In genomic region chr3L:18625786-18626185, dm6 we compare ENCODE assay signal across 1 fruit fly cellular context.
A peak's percentile ranks its signal among the peaks of the same experiment; 100 is the strongest.
TF ChIP-seq lines count a peak whose summit lies in the region.

Gene MYPT-75D (plus strand): TSS chr3L:18625959.

TF ChIP-seq in whole organism, embryonic, 481 proteins besides CTCF, POLR2A, EP300 and RAD21 (continued from another document and continues in another):
- TF ChIP-seq Lhr (GFP tag; optimal IDR thresholded peaks at IDR 0.05; lab: Kevin White, UChicago) (peak; percentile 12), Dfd (GFP tag; optimal IDR thresholded peaks at IDR 0.05; lab: Kevin White, UChicago) (no peak), Myb (GFP tag; optimal IDR thresholded peaks at IDR 0.05; lab: Kevin White, UChicago) (peak; percentile 55), esg (GFP tag; conservative IDR thresholded peaks at IDR 0.05; lab: Robert Waterston, UW) (no peak), pum (GFP tag; optimal IDR thresholded peaks at IDR 0.05; lab: Kevin White, UChicago) (no peak), wek (GFP tag; optimal IDR thresholded peaks at IDR 0.05; lab: Kevin White, UChicago) (peak; percentile 13), Fer1 (GFP tag; optimal IDR thresholded peaks at IDR 0.05; lab: Kevin White, UChicago) (peak; percentile 45), CG11560 (tag; IDR thresholded peaks at IDR 0.05; lab: Robert Waterston, UW) (peak; percentile 96), CG14860 (GFP tag; IDR thresholded peaks at IDR 0.05; lab: Robert Waterston, UW; ENCODE audit: partially characterized antibody) (peak; percentile 79), repo (GFP tag; optimal IDR thresholded peaks at IDR 0.05; lab: Kevin White, UChicago) (peak; percentile 10), otp (GFP tag; IDR thresholded peaks at IDR 0.05; lab: Robert Waterston, UW) (peak; percentile 52; the same call in 2 of the 3 replicates), prd (optimal IDR thresholded peaks at IDR 0.05; lab: Kevin White, UChicago) (no peak), prd (GFP tag; IDR thresholded peaks at IDR 0.05; lab: Robert Waterston, UW) (0 out of 3 replicates have a peak, but pooled peaks have one; percentile 11), HLH3B (GFP tag; IDR thresholded peaks at IDR 0.05; lab: Robert Waterston, UW) (peak; percentile 43; the same call in 1 of the 2 replicates), tll (GFP tag; optimal IDR thresholded peaks at IDR 0.05; lab: Kevin White, UChicago) (peak in 1 of 2 experiments; percentile 9), CG15601 (tag; optimal IDR thresholded peaks at IDR 0.05; lab: Kevin White, UChicago) (peak; percentile 30), CG6854 (GFP tag; optimal IDR thresholded peaks at IDR 0.05; lab: Kevin White, UChicago) (no peak), CG14710 (tag; optimal IDR thresholded peaks at IDR 0.05; lab: Kevin White, UChicago) (peak; percentile 51), CG3847 (GFP tag; IDR thresholded peaks at IDR 0.05; lab: Robert Waterston, UW) (no peak), Hr51 (GFP tag; optimal IDR thresholded peaks at IDR 0.05; lab: Kevin White, UChicago) (peak in 1 of 2 experiments; percentile 26), CG6765 (GFP tag; optimal IDR thresholded peaks at IDR 0.05; lab: Kevin White, UChicago) (no peak), TFAM (GFP tag; optimal IDR thresholded peaks at IDR 0.05; lab: Kevin White, UChicago) (no peak), gcm2 (GFP tag; optimal IDR thresholded peaks at IDR 0.05; lab: Kevin White, UChicago) (peak; percentile 1), CG10431 (GFP tag; optimal IDR thresholded peaks at IDR 0.05; lab: Kevin White, UChicago) (no peak), CG7556 (GFP tag; optimal IDR thresholded peaks at IDR 0.05; lab: Kevin White, UChicago) (no peak), Fer3 (tag; optimal IDR thresholded peaks at IDR 0.05; lab: Kevin White, UChicago) (peak; percentile 0), trh (GFP tag; optimal IDR thresholded peaks at IDR 0.05; lab: Kevin White, UChicago) (no peak), CG14014 (GFP tag; IDR thresholded peaks at IDR 0.05; lab: Robert Waterston, UW) (no peak), ci (GFP tag; IDR thresholded peaks at IDR 0.05; lab: Robert Waterston, UW) (peak; percentile 75), CG42726 (GFP tag; IDR thresholded peaks at IDR 0.05; lab: Robert Waterston, UW; ENCODE audit: partially characterized antibody) (peak; percentile 90), CrebB (tag; optimal IDR thresholded peaks at IDR 0.05; lab: Kevin White, UChicago) (peak; percentile 46), bigmax (GFP tag; optimal IDR thresholded peaks at IDR 0.05; lab: Kevin White, UChicago) (no peak), Antp (GFP tag; optimal IDR thresholded peaks at IDR 0.05; lab: Kevin White, UChicago) (peak; percentile 29), tna (GFP tag; IDR thresholded peaks at IDR 0.05; lab: Robert Waterston, UW; ENCODE audit: partially characterized antibody) (peak; percentile 89), CG15514 (GFP tag; optimal IDR thresholded peaks at IDR 0.05; lab: Kevin White, UChicago) (peak; percentile 7), CG8765 (GFP tag; IDR thresholded peaks at IDR 0.05; lab: Robert Waterston, UW) (no peak), chn (GFP tag; optimal IDR thresholded peaks at IDR 0.05; lab: Kevin White, UChicago) (no peak), CG9797 (GFP tag; optimal IDR thresholded peaks at IDR 0.05; lab: Kevin White, UChicago) (peak; percentile 30), CG6254 (GFP tag; optimal IDR thresholded peaks at IDR 0.05; lab: Kevin White, UChicago) (no peak), YL-1 (GFP tag; optimal IDR thresholded peaks at IDR 0.05; lab: Kevin White, UChicago) (peak; percentile 28), Jarid2 (GFP tag; optimal IDR thresholded peaks at IDR 0.05; lab: Kevin White, UChicago) (peak; percentile 100), CG12744 (GFP tag; optimal IDR thresholded peaks at IDR 0.05; lab: Kevin White, UChicago) (no peak), ERR (GFP tag; optimal IDR thresholded peaks at IDR 0.05; lab: Kevin White, UChicago) (peak; percentile 20), slbo (GFP tag; IDR thresholded peaks at IDR 0.05; lab: Robert Waterston, UW) (0 out of 2 replicates have a peak, but pooled peaks have one; percentile 27), dm (GFP tag; optimal IDR thresholded peaks at IDR 0.05; lab: Kevin White, UChicago) (peak; percentile 57), lmd (GFP tag; IDR thresholded peaks at IDR 0.05; lab: Robert Waterston, UW) (no peak), zfh1 (GFP tag; IDR thresholded peaks at IDR 0.05; lab: Robert Waterston, UW) (no peak), Meics (GFP tag; optimal IDR thresholded peaks at IDR 0.05; lab: Kevin White, UChicago) (peak; percentile 47), CG11695 (GFP tag; IDR thresholded peaks at IDR 0.05; lab: Robert Waterston, UW) (no peak), pb (GFP tag; optimal IDR thresholded peaks at IDR 0.05; lab: Kevin White, UChicago) (no peak), Dek (tag; optimal IDR thresholded peaks at IDR 0.05; lab: Kevin White, UChicago) (no peak), pzg (GFP tag; optimal IDR thresholded peaks at IDR 0.05; lab: Kevin White, UChicago) (peak; percentile 76), CG34422 (GFP tag; IDR thresholded peaks at IDR 0.05; lab: Robert Waterston, UW) (peak; percentile 78; the same call in 1 of the 3 replicates), z (GFP tag; IDR thresholded peaks at IDR 0.05; lab: Robert Waterston, UW) (no peak), CG17802 (tag; optimal IDR thresholded peaks at IDR 0.05; lab: Kevin White, UChicago) (no peak), CG15479 (GFP tag; optimal IDR thresholded peaks at IDR 0.05; lab: Kevin White, UChicago) (no peak), bowl (GFP tag; IDR thresholded peaks at IDR 0.05; lab: Robert Waterston, UW) (no peak), CG5953 (GFP tag; IDR thresholded peaks at IDR 0.05; lab: Robert Waterston, UW) (no peak), sd (tag; optimal IDR thresholded peaks at IDR 0.05; lab: Kevin White, UChicago) (peak; percentile 70), amos (GFP tag; IDR thresholded peaks at IDR 0.05; lab: Robert Waterston, UW; ENCODE audit: partially characterized antibody) (peak; percentile 96), jing (GFP tag; optimal IDR thresholded peaks at IDR 0.05; lab: Kevin White, UChicago) (no peak), dati (GFP tag; IDR thresholded peaks at IDR 0.05; lab: Robert Waterston, UW) (no peak), Hsf (GFP tag; optimal IDR thresholded peaks at IDR 0.05; lab: Kevin White, UChicago) (no peak), ara (GFP tag; IDR thresholded peaks at IDR 0.05; lab: Robert Waterston, UW) (no peak), eyg (GFP tag; optimal IDR thresholded peaks at IDR 0.05; lab: Kevin White, UChicago) (peak; percentile 10), Side (GFP tag; optimal IDR thresholded peaks at IDR 0.05; lab: Kevin White, UChicago) (peak; percentile 42), CG7372 (GFP tag; IDR thresholded peaks at IDR 0.05; lab: Robert Waterston, UW) (no peak), Dip3 (GFP tag; optimal IDR thresholded peaks at IDR 0.05; lab: Kevin White, UChicago) (peak; percentile 65), sna (GFP tag; IDR thresholded peaks at IDR 0.05; lab: Robert Waterston, UW; ENCODE audit: partially characterized antibody) (peak; percentile 79), Sry-δ (GFP tag; optimal IDR thresholded peaks at IDR 0.05; lab: Kevin White, UChicago) (peak; percentile 75), ranshi (GFP tag; IDR thresholded peaks at IDR 0.05; lab: Robert Waterston, UW) (peak; percentile 5; the same call in 1 of the 2 replicates), lilli (GFP tag; optimal IDR thresholded peaks at IDR 0.05; lab: Kevin White, UChicago) (no peak), toy (GFP tag; IDR thresholded peaks at IDR 0.05; lab: Robert Waterston, UW) (0 out of 2 replicates have a peak, but pooled peaks have one; percentile 10), CG7839 (tag; optimal IDR thresholded peaks at IDR 0.05; lab: Kevin White, UChicago) (peak; percentile 32), Nf-YA (GFP tag; IDR thresholded peaks at IDR 0.05; lab: Robert Waterston, UW) (peak; percentile 13; the same call in 1 of the 2 replicates), Doc2 (GFP tag; IDR thresholded peaks at IDR 0.05; lab: Robert Waterston, UW) (no peak), Elba2 (GFP tag; optimal IDR thresholded peaks at IDR 0.05; lab: Kevin White, UChicago) (no peak), Vsx1 (GFP tag; optimal IDR thresholded peaks at IDR 0.05; lab: Kevin White, UChicago) (no peak), rib (GFP tag; IDR thresholded peaks at IDR 0.05; lab: Robert Waterston, UW) (peak; percentile 45; the same call in 1 of the 2 replicates), NFAT (GFP tag; IDR thresholded peaks at IDR 0.05; lab: Robert Waterston, UW) (peak; percentile 46; the same call in 1 of the 2 replicates), CG31224 (GFP tag; IDR thresholded peaks at IDR 0.05; lab: Robert Waterston, UW) (no peak), CG13894 (tag; optimal IDR thresholded peaks at IDR 0.05; lab: Kevin White, UChicago) (peak; percentile 65), CG16813 (GFP tag; IDR thresholded peaks at IDR 0.05; lab: Robert Waterston, UW; ENCODE audit: partially characterized antibody) (peak; percentile 90), tup (GFP tag; optimal IDR thresholded peaks at IDR 0.05; lab: Kevin White, UChicago) (no peak), CG2199 (GFP tag; IDR thresholded peaks at IDR 0.05; lab: Robert Waterston, UW) (peak; percentile 88; the same call in 2 of the 3 replicates), salm (tag; optimal IDR thresholded peaks at IDR 0.05; lab: Kevin White, UChicago) (peak; percentile 5), sisA (GFP tag; IDR thresholded peaks at IDR 0.05; lab: Robert Waterston, UW) (no peak), stc (GFP tag; IDR thresholded peaks at IDR 0.05; lab: Robert Waterston, UW) (no peak), CG11504 (tag; optimal IDR thresholded peaks at IDR 0.05; lab: Kevin White, UChicago) (peak; percentile 44), hkb (optimal IDR thresholded peaks at IDR 0.05; lab: Kevin White, UChicago) (no peak), hkb (GFP tag; IDR thresholded peaks at IDR 0.05; lab: Robert Waterston, UW) (peak; percentile 11; the same call in 1 of the 2 replicates), CG9215 (GFP tag; IDR thresholded peaks at IDR 0.05; lab: Robert Waterston, UW) (no peak), CG17912 (GFP tag; optimal IDR thresholded peaks at IDR 0.05; lab: Kevin White, UChicago) (peak; percentile 36), en (GFP tag; optimal IDR thresholded peaks at IDR 0.05; lab: Kevin White, UChicago) (no peak), lab (GFP tag; optimal IDR thresholded peaks at IDR 0.05; lab: Kevin White, UChicago) (peak; percentile 28), CG5180 (GFP tag; optimal IDR thresholded peaks at IDR 0.05; lab: Kevin White, UChicago) (no peak), Pdp1 (GFP tag; optimal IDR thresholded peaks at IDR 0.05; lab: Kevin White, UChicago) (peak in 1 of 2 experiments; percentile 56), CG10565 (GFP tag; optimal IDR thresholded peaks at IDR 0.05; lab: Kevin White, UChicago) (no peak), zen (tag; optimal IDR thresholded peaks at IDR 0.05; lab: Kevin White, UChicago) (peak; percentile 17), zf30C (GFP tag; optimal IDR thresholded peaks at IDR 0.05; lab: Kevin White, UChicago) (peak; percentile 47), CG12071 (GFP tag; optimal IDR thresholded peaks at IDR 0.05; lab: Kevin White, UChicago) (peak; percentile 32), mirr (GFP tag; optimal IDR thresholded peaks at IDR 0.05; lab: Kevin White, UChicago) (peak; percentile 44), fd3F (GFP tag; optimal IDR thresholded peaks at IDR 0.05; lab: Kevin White, UChicago) (no peak), Lpt (GFP tag; optimal IDR thresholded peaks at IDR 0.05; lab: Kevin White, UChicago) (no peak), Hand (GFP tag; optimal IDR thresholded peaks at IDR 0.05; lab: Kevin White, UChicago) (no peak), GATAe (GFP tag; conservative IDR thresholded peaks at IDR 0.05; lab: Robert Waterston, UW) (no peak), sr (GFP tag; IDR thresholded peaks at IDR 0.05; lab: Robert Waterston, UW) (peak; percentile 54; the same call in 1 of the 3 replicates), CG7963 (GFP tag; IDR thresholded peaks at IDR 0.05; lab: Robert Waterston, UW; ENCODE audit: partially characterized antibody) (peak; percentile 80), CG1603 (tag; optimal IDR thresholded peaks at IDR 0.05; lab: Kevin White, UChicago) (peak; percentile 78), CG9876 (GFP tag; optimal IDR thresholded peaks at IDR 0.05; lab: Kevin White, UChicago) (no peak), sob (GFP tag; IDR thresholded peaks at IDR 0.05; lab: Robert Waterston, UW) (0 out of 2 replicates have a peak, but pooled peaks have one; percentile 33), tap (tag; optimal IDR thresholded peaks at IDR 0.05; lab: Kevin White, UChicago) (peak; percentile 18), cg (GFP tag; optimal IDR thresholded peaks at IDR 0.05; lab: Kevin White, UChicago) (peak; percentile 58), Atf6 (GFP tag; IDR thresholded peaks at IDR 0.05; lab: Robert Waterston, UW) (peak; percentile 37; the same call in 1 of the 2 replicates), Hmr (GFP tag; optimal IDR thresholded peaks at IDR 0.05; lab: Kevin White, UChicago) (peak; percentile 30), trem (tag; optimal IDR thresholded peaks at IDR 0.05; lab: Kevin White, UChicago) (peak; percentile 78), Nf-YC (tag; optimal IDR thresholded peaks at IDR 0.05; lab: Kevin White, UChicago) (peak; percentile 20), oc (tag; optimal IDR thresholded peaks at IDR 0.05; lab: Kevin White, UChicago) (peak; percentile 4), CG4730 (GFP tag; IDR thresholded peaks at IDR 0.05; lab: Robert Waterston, UW) (no peak), p53 (GFP tag; optimal IDR thresholded peaks at IDR 0.05; lab: Kevin White, UChicago) (no peak), Dll (GFP tag; IDR thresholded peaks at IDR 0.05; lab: Robert Waterston, UW; ENCODE audit: partially characterized antibody) (peak; percentile 91), Eip74EF (GFP tag; optimal IDR thresholded peaks at IDR 0.05; lab: Kevin White, UChicago) (peak in 1 of 2 experiments; percentile 19), Adf1 (GFP tag; IDR thresholded peaks at IDR 0.05; lab: Robert Waterston, UW) (peak; percentile 39; the same call in 1 of the 2 replicates), Xbp1 (GFP tag; optimal IDR thresholded peaks at IDR 0.05; lab: Kevin White, UChicago) (peak; percentile 10), dan (GFP tag; IDR thresholded peaks at IDR 0.05; lab: Robert Waterston, UW) (no peak), CG18599 (GFP tag; optimal IDR thresholded peaks at IDR 0.05; lab: Kevin White, UChicago) (no peak), gcm (GFP tag; optimal IDR thresholded peaks at IDR 0.05; lab: Kevin White, UChicago) (peak; percentile 30), cwo (GFP tag; optimal IDR thresholded peaks at IDR 0.05; lab: Kevin White, UChicago) (peak; percentile 37), CG18619 (GFP tag; optimal IDR thresholded peaks at IDR 0.05; lab: Kevin White, UChicago) (no peak), seq (GFP tag; IDR thresholded peaks at IDR 0.05; lab: Robert Waterston, UW) (no peak), Atf-2 (GFP tag; optimal IDR thresholded peaks at IDR 0.05; lab: Kevin White, UChicago) (no peak)
